Worm (Caenorhabditis elegans): Measurements from ENCODE around the gene nrde-3.

ce11 chrX:394709-395108 lies 22.7 kb downstream of the nrde-3 start, which contains the start of gene R04A9.7:
- TF ChIP-seq dsc-1 (tag; optimal IDR thresholded peaks at IDR 0.05) (no peak), nhr-11 (tag; optimal IDR thresholded peaks at IDR 0.05) (no peak), fkh-10 (GFP tag; optimal IDR thresholded peaks at IDR 0.05) (no peak), dpl-1 (GFP tag; optimal IDR thresholded peaks at IDR 0.05) (no peak), egl-27 (tag; optimal IDR thresholded peaks at IDR 0.05) (no peak)
